Worm (Caenorhabditis elegans): ENCODE measurements around the gene C04E6.12.

DNA sequence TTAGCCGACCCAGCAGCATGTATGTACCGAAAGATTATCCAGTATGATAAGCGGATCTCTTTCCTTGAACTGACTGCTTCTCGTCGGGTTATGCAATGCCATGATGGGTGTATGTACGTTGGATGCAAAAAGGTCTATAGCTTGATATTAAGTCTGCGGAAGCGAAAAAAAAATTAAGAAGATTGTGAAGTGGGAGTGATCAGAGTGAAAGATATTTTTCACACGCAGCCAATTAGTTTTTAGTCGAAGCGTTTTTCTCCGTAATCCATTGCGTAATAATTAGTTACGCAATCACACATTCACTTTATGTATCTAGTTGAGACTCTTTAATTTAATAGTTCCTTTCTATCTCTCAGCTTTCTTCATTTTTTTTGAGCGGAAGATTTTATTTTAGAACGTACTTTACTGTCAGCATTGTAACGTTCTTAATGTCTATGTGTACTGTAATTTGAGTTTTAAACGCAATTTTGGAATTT is 29.9 kb upstream of the C04E6.12 start:
- no peak for TF ChIP-seq unc-62 (GFP tag; optimal IDR thresholded peaks at IDR 0.05)
- TF ChIP-seq nhr-12 (tag; optimal IDR thresholded peaks at IDR 0.05): no peak
- no peak for TF ChIP-seq nhr-76 (tag; optimal IDR thresholded peaks at IDR 0.05)
- TF ChIP-seq ztf-11 (tag; optimal IDR thresholded peaks at IDR 0.05): no peak
- TF ChIP-seq unc-39 (tag; optimal IDR thresholded peaks at IDR 0.05): no peak
- no peak for TF ChIP-seq nhr-28 (tag; optimal IDR thresholded peaks at IDR 0.05)
- TF ChIP-seq mep-1 (tag; optimal IDR thresholded peaks at IDR 0.05): no peak
- TF ChIP-seq pha-4 (tag; optimal IDR thresholded peaks at IDR 0.05): no peak
- TF ChIP-seq elt-3 (tag; optimal IDR thresholded peaks at IDR 0.05): no peak
- TF ChIP-seq lsy-2 (tag; optimal IDR thresholded peaks at IDR 0.05): no peak
- no peak for TF ChIP-seq lin-32 (GFP tag; optimal IDR thresholded peaks at IDR 0.05)
- no peak for TF ChIP-seq blmp-1 (tag; optimal IDR thresholded peaks at IDR 0.05)
- TF ChIP-seq unc-120 (tag; optimal IDR thresholded peaks at IDR 0.05; ENCODE audit: poor library complexity, severe bottlenecking): no peak
